Fruit fly (Drosophila melanogaster): ENCODE measurements around the gene per.
A peak's percentile ranks its signal among the peaks of the same experiment; 100 is the strongest.

DNA sequence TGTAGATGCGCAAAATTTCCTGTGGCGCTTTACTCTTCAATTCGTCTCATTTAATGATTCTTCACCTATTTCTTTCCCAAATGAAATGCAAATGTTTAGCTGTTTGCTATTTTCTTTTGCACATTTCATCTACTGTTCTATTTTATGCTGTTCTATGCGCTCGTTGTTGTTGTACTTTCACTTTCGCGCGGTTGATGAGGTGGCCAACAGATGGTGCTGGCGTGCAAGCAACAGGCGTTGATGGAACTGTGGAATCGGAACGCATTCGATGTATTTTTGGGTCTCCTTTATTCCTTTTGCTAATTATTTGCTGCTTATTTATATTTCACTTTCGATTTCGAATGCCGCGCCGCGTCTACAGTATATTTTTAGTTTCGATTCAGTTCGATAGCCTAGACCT, 29.4 kb upstream of the per start:
- TF ChIP-seq pdm3 (GFP tag; optimal IDR thresholded peaks at IDR 0.05) = no peak
- no peak for TF ChIP-seq Lpt (GFP tag; optimal IDR thresholded peaks at IDR 0.05)
- TF ChIP-seq CG10631 (GFP tag; optimal IDR thresholded peaks at IDR 0.05) = no peak
- TF ChIP-seq fkh (GFP tag; optimal IDR thresholded peaks at IDR 0.05) = no peak
- no peak for TF ChIP-seq salr (GFP tag; optimal IDR thresholded peaks at IDR 0.05)
- peak; percentile 5 for TF ChIP-seq Eip78C (GFP tag)
- no peak for TF ChIP-seq Eip75B (GFP tag; optimal IDR thresholded peaks at IDR 0.05)
- no peak for TF ChIP-seq OdsH (GFP tag; optimal IDR thresholded peaks at IDR 0.05)
- TF ChIP-seq CG31627 (GFP tag; optimal IDR thresholded peaks at IDR 0.05) = no peak
- TF ChIP-seq net (GFP tag; optimal IDR thresholded peaks at IDR 0.05) = no peak
- no peak for TF ChIP-seq lz (GFP tag; optimal IDR thresholded peaks at IDR 0.05)
